Fruit fly (Drosophila melanogaster) whole organism, adult: ENCODE data around the gene Cipc.

Experiments used
- CG11617 ChIP-seq: fragments of 200-800 bp; sonication (Bioruptor generic); optimal IDR thresholded peaks from 2 replicates; lab custom pipeline; 2017; ENCODE audit warnings: mild to moderate bottlenecking, missing biosample characterization, missing genetic modification reagents, missing genetic modification characterization
- CG14711 ChIP-seq: fragments of 200-800 bp; sonication (Bioruptor generic); optimal IDR thresholded peaks from 2 replicates; lab custom pipeline; 2018; ENCODE audit warnings: missing biosample characterization, mild to moderate bottlenecking, missing genetic modification characterization, moderate library complexity
- CG33017 ChIP-seq: fragments of 200-800 bp; sonication (Bioruptor generic); optimal IDR thresholded peaks from 2 replicates; lab custom pipeline; 2018; ENCODE audit warnings: missing biosample characterization, mild to moderate bottlenecking, missing genetic modification characterization, moderate library complexity
- CG7045 ChIP-seq: fragments of 200-800 bp; sonication (Bioruptor generic); optimal IDR thresholded peaks from 2 replicates; lab custom pipeline; 2017; ENCODE audit warnings: missing biosample characterization, mild to moderate bottlenecking, missing genetic modification characterization
- CG7101 ChIP-seq: fragments of 200-800 bp; sonication (Bioruptor generic); optimal IDR thresholded peaks from 2 replicates; lab custom pipeline; 2018; ENCODE audit warnings: missing biosample characterization, mild to moderate bottlenecking, missing genetic modification characterization, moderate library complexity
- Clk ChIP-seq: fragments of 200-800 bp; sonication (Bioruptor generic); optimal IDR thresholded peaks from 2 replicates; lab custom pipeline; 2017; ENCODE audit warnings: missing biosample characterization, missing genetic modification characterization
- Crg-1 ChIP-seq: fragments of 200-800 bp; sonication (Bioruptor generic); optimal IDR thresholded peaks from 2 replicates; lab custom pipeline; 2016; ENCODE audit warnings: missing biosample characterization, missing genetic modification characterization
- Hr96 ChIP-seq: fragments of 200-800 bp; sonication (Bioruptor generic); optimal IDR thresholded peaks from 2 replicates; lab custom pipeline; 2016; ENCODE audit warnings: missing biosample characterization, missing genetic modification characterization
- Mnt ChIP-seq: fragments of 200-800 bp; sonication (Bioruptor generic); optimal IDR thresholded peaks from 2 replicates; lab custom pipeline; 2016; ENCODE audit warnings: missing biosample characterization, mild to moderate bottlenecking, missing genetic modification characterization
- bab1 ChIP-seq: fragments of 200-800 bp; sonication (Bioruptor generic); optimal IDR thresholded peaks from 3 replicates; lab custom pipeline; 2019; ENCODE audit warnings: missing biosample characterization, mild to moderate bottlenecking, missing genetic modification characterization, moderate library complexity
- cic ChIP-seq: fragments of 200-800 bp; sonication (Bioruptor generic); optimal IDR thresholded peaks from 2 replicates; lab custom pipeline; 2017; ENCODE audit warnings: missing biosample characterization, mild to moderate bottlenecking, missing genetic modification characterization, moderate library complexity
- cnc ChIP-seq, 2 experiments: fragments of >200 bp; optimal IDR thresholded peaks; 2 replicates each; lab custom pipeline; 2017
- kay ChIP-seq: fragments of 200-800 bp; sonication (Bioruptor generic); peaks from one replicate; lab custom pipeline; 2016; ENCODE audit warnings: missing biosample characterization, missing genetic modification characterization, borderline replicate concordance
- pad ChIP-seq: fragments of 200-800 bp; sonication (Bioruptor generic); optimal IDR thresholded peaks from 3 replicates; lab custom pipeline; 2017; ENCODE audit warnings: missing biosample characterization, missing genetic modification characterization, mild to moderate bottlenecking, moderate library complexity, missing genetic modification reagents

DNA sequence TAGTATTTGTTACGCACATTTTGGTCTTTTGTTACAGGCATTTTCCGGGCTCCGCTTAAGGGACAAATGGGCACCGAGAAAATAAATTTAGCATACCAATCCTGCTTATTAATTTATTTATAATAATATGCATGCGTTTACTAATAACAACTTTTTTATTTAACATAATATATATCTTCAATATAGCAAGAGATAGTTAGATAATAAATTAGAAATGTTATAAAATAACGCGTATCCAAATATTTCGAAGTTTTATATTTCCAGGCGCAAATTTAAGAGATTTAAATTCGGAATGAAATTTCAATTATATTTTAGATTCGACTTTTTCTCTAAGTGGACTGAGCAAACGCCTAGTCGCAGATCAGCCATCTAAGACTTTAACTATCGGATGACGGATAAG is 16.2 kb downstream of the Cipc start:
- TF ChIP-seq CG33017 (tag; lab: Kevin White, UChicago) (no peak), CG14711 (tag; lab: Kevin White, UChicago) (no peak), Crg-1 (GFP tag; lab: Kevin White, UChicago) (no peak), CG7045 (GFP tag; lab: Kevin White, UChicago) (no peak), CG7101 (tag; lab: Kevin White, UChicago) (no peak), bab1 (GFP tag; lab: Kevin White, UChicago) (no peak), CG11617 (GFP tag; lab: Kevin White, UChicago) (no peak), pad (GFP tag; lab: Kevin White, UChicago) (no peak), Mnt (no peak), kay (no peak), cnc (optimal IDR thresholded peaks at IDR 0.05; lab: Kevin White, UChicago) (no peak), Hr96 (no peak), cic (GFP tag; lab: Kevin White, UChicago) (no peak), Clk (GFP tag; lab: Kevin White, UChicago) (no peak)
